Fruit fly (Drosophila melanogaster) whole organism: Measurements from ENCODE around the gene Nulp1.

ENCODE experiments used
- CG8478 ChIP-seq: fragments of >200 bp; optimal IDR thresholded peaks from 2 replicates; lab custom pipeline; 2018; ENCODE audit warnings: inconsistent platforms
- Dll ChIP-seq: fragments of >200 bp; optimal IDR thresholded peaks from 2 replicates; lab custom pipeline; 2017
- EcR ChIP-seq, 2 experiments: fragments of >200 bp; optimal IDR thresholded peaks; 2 replicates each; lab custom pipeline; 2017; ENCODE audit warnings: missing biosample characterization in 2 of 2, missing genetic modification characterization in 2 of 2, missing genetic modification reagents in 2 of 2
- pan ChIP-seq: fragments of >200 bp; optimal IDR thresholded peaks from 2 replicates; lab custom pipeline; 2017
- psq ChIP-seq: fragments of >200 bp; optimal IDR thresholded peaks from 2 replicates; lab custom pipeline; 2017
- usp ChIP-seq: fragments of >200 bp; optimal IDR thresholded peaks from 2 replicates; lab custom pipeline; 2017; ENCODE audit warnings: missing biosample characterization, missing genetic modification characterization, mixed read lengths

Gene Nulp1

DNA sequence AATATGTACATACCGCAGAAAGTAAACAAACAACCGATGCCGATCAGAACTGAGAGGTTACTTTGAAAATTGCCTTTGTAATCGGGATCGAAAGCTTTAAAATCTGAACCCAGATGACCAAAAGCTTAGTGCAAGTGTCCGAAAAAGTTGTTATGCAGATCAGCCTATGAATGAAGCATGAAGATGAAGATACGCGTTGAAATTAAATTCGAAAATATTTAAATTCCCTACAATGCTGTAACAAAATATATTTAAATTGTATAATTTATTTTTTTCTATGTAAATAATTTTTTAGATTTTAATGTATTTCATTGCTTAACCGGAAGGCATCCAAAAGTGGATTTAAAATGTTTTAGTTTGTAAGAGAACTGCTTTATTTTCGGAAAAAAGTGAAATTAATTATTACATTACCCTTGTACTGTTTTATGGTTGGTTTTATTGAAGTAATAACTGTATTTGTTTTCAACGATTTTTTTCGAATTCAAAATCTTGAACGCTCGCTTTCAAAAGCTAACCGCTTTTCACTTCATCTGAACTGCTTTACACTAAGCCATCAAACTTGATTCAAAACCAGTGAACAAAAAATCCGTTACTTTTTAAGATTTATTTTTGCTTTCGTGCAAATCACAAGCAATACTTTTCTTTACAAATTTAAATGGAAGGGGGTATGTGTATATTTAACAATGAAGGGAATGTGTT is 49.7 kb downstream of the Nulp1 start, which contains the start of gene CG43886:
Gene CG43886, minus strand, starts transcription at position 51 of the 699 bp plus-strand sequence.
- TF ChIP-seq psq (lab: Kevin White, UChicago), result no peak
- TF ChIP-seq Dll (lab: Kevin White, UChicago), result no peak
- no peak for TF ChIP-seq pan (lab: Kevin White, UChicago)
- no peak for TF ChIP-seq CG8478 (lab: Kevin White, UChicago)
- no peak for TF ChIP-seq usp
- TF ChIP-seq EcR (GFP tag; optimal IDR thresholded peaks at IDR 0.05; lab: Kevin White, UChicago), result no peak
